Worm (Caenorhabditis elegans): ENCODE results near the gene K11G12.6.

K11G12.6 gene

DNA sequence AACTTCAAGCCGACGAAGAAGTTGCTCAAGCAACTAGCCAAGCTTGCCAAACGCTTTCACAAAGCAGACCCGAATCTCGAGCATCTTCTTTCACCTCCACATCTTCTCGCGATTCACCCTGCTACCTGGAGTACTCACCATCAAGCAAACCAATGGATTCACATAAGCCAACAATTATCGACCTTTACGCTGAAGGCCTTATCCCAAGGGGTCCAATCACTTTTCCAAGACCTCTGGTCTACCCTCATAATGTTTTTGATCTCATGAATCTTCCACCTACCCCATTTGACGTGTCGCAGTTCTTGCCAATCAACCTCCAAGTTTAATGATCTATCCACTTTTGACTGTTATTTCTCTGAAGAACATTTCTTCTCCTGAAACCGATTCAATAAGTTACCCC lies 13.9 kb upstream of the K11G12.6 start:
- TF ChIP-seq eor-1 (tag; optimal IDR thresholded peaks at IDR 0.05) (no peak), ama-1 (optimal IDR thresholded peaks at IDR 0.05) (peak; percentile 91)

DNA sequence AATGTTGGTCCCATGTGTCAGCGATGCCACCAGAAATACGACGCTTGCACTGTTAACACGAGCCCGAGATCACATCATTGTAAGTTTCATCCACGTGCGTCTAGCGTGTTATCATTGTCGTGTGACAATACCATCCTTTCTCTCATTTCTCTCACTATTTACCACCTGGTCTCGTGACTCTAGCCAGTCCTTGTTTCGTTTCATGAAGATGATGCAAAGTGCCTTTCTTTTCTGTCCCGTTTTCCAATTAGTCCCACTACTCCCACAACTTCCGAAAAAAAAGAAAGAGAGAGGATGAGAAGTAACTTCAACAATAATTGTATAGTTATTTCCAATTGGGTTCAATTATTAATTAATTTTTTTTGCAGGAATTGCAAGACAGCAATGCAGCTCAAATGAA lies 13.4 kb upstream of the K11G12.6 start:
- peak; percentile 86 for TF ChIP-seq mml-1 (tag; optimal IDR thresholded peaks at IDR 0.05)
- TF ChIP-seq pqm-1 (tag; optimal IDR thresholded peaks at IDR 0.05) = peak; percentile 60
- TF ChIP-seq nfya-1 (tag; optimal IDR thresholded peaks at IDR 0.05; ENCODE audit: insufficient read depth) = peak; percentile 68
- TF ChIP-seq ztf-4 (tag; optimal IDR thresholded peaks at IDR 0.05) = no peak
- peak in 1 of 3 experiments; percentile 33 for TF ChIP-seq elt-3 (tag; optimal IDR thresholded peaks at IDR 0.05)
- peak; percentile 74 for TF ChIP-seq egl-27 (tag; optimal IDR thresholded peaks at IDR 0.05)
- no peak for TF ChIP-seq fkh-2 (tag; optimal IDR thresholded peaks at IDR 0.05)
- peak; percentile 84 for TF ChIP-seq jun-1 (tag; optimal IDR thresholded peaks at IDR 0.05)
- TF ChIP-seq nhr-25 (tag; optimal IDR thresholded peaks at IDR 0.05) = peak; percentile 78
- no peak for TF ChIP-seq ceh-16 (tag; optimal IDR thresholded peaks at IDR 0.05)
- peak; percentile 69 for TF ChIP-seq nhr-23 (tag; optimal IDR thresholded peaks at IDR 0.05)
- TF ChIP-seq ama-1 (optimal IDR thresholded peaks at IDR 0.05) = peak; percentile 74
- TF ChIP-seq fkh-10 (GFP tag; optimal IDR thresholded peaks at IDR 0.05) = no peak
- TF ChIP-seq elt-2 (tag; optimal IDR thresholded peaks at IDR 0.05) = peak; percentile 61
- TF ChIP-seq pha-4 (tag; optimal IDR thresholded peaks at IDR 0.05) = peak; percentile 75
- peak; percentile 100 for TF ChIP-seq mdl-1 (tag; optimal IDR thresholded peaks at IDR 0.05)
- TF ChIP-seq skn-1 (tag; optimal IDR thresholded peaks at IDR 0.05) = no peak
- no peak for TF ChIP-seq elt-1 (tag; optimal IDR thresholded peaks at IDR 0.05)
- TF ChIP-seq lin-15B (tag; optimal IDR thresholded peaks at IDR 0.05) = no peak

DNA sequence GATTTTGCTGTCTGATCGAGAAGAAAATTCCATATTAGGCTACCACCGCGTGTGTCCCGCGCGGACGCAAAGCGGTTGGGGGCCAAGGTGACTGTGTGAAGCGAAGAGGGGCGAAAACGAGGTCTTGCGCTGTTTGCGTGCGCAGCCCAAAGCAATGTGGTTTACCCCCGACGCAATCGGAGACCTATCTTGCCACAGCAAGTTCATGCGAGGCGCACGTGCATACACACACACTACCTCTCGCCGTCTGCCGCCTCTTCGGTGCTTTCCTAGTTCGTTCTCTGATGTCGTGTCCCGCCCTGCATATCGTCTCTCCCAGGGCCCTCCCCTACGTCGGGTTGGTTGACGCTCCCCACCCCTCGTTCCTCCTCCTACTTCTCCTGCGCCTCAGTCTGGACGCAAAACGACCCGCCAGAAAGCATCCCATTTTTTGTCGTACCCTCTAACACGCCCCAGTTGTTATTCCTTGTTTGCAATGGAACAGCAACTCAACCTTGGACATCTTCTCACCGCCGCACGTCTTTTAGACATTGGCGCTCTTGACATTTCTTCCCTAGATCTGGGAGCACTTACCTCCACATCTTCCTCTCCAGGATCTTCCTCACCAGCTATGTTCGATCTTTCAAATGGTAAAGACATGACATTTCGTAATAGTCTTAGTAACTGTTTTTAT lies 12.7 kb upstream of the K11G12.6 start, which contains the start of gene mdl-1:
mdl-1 (plus strand) TSS at position 341 of the 673 bp plus-strand sequence.
- TF ChIP-seq nhr-237 (tag; optimal IDR thresholded peaks at IDR 0.05) (no peak), pha-4 (tag; optimal IDR thresholded peaks at IDR 0.05) (peak; percentile 94), mdl-1 (tag; optimal IDR thresholded peaks at IDR 0.05) (peak; percentile 100), fkh-2 (tag; optimal IDR thresholded peaks at IDR 0.05) (no peak), aly-2 (tag; optimal IDR thresholded peaks at IDR 0.05) (no peak), daf-12 (tag; optimal IDR thresholded peaks at IDR 0.05) (no peak), jun-1 (tag; optimal IDR thresholded peaks at IDR 0.05) (peak; percentile 81), ceh-28 (tag; optimal IDR thresholded peaks at IDR 0.05) (peak; percentile 56), egl-5 (tag; optimal IDR thresholded peaks at IDR 0.05) (no peak), eor-1 (tag; optimal IDR thresholded peaks at IDR 0.05) (peak in 1 of 2 experiments; percentile 68), ceh-16 (tag; optimal IDR thresholded peaks at IDR 0.05) (no peak), tbx-2 (tag; optimal IDR thresholded peaks at IDR 0.05) (peak; percentile 48), ztf-4 (tag; optimal IDR thresholded peaks at IDR 0.05) (peak; percentile 74), hmg-11 (tag; optimal IDR thresholded peaks at IDR 0.05) (peak; percentile 74), lsy-12 (tag; optimal IDR thresholded peaks at IDR 0.05) (peak; percentile 88), nhr-43 (tag; optimal IDR thresholded peaks at IDR 0.05; ENCODE audit: poor library complexity, severe bottlenecking) (peak; percentile 86), ZK546.5 (tag; optimal IDR thresholded peaks at IDR 0.05) (no peak), sea-2 (GFP tag; optimal IDR thresholded peaks at IDR 0.05) (peak; percentile 63), nhr-28 (tag; optimal IDR thresholded peaks at IDR 0.05) (no peak), ztf-11 (tag; optimal IDR thresholded peaks at IDR 0.05) (no peak), mml-1 (tag; optimal IDR thresholded peaks at IDR 0.05) (peak; percentile 99), nhr-67 (tag; optimal IDR thresholded peaks at IDR 0.05) (no peak), elt-3 (tag; optimal IDR thresholded peaks at IDR 0.05) (no peak), nhr-12 (tag; optimal IDR thresholded peaks at IDR 0.05) (no peak), elt-2 (tag; optimal IDR thresholded peaks at IDR 0.05) (peak; percentile 87), zag-1 (tag; optimal IDR thresholded peaks at IDR 0.05) (no peak), skn-1 (tag; optimal IDR thresholded peaks at IDR 0.05) (peak; percentile 40), nhr-25 (tag; optimal IDR thresholded peaks at IDR 0.05) (peak; percentile 95), unc-39 (tag; optimal IDR thresholded peaks at IDR 0.05) (no peak), nfya-1 (tag; optimal IDR thresholded peaks at IDR 0.05; ENCODE audit: insufficient read depth) (peak; percentile 96), fos-1 (tag; optimal IDR thresholded peaks at IDR 0.05) (peak; percentile 27), elt-1 (tag; optimal IDR thresholded peaks at IDR 0.05) (peak; percentile 81), ceh-9 (tag; optimal IDR thresholded peaks at IDR 0.05) (no peak), nhr-23 (tag; optimal IDR thresholded peaks at IDR 0.05) (peak; percentile 95), fkh-10 (GFP tag; optimal IDR thresholded peaks at IDR 0.05) (peak; percentile 20), nhr-76 (tag; optimal IDR thresholded peaks at IDR 0.05) (no peak), ceh-82 (tag; optimal IDR thresholded peaks at IDR 0.05) (no peak), lin-15B (tag; optimal IDR thresholded peaks at IDR 0.05) (peak; percentile 26), nhr-11 (tag; optimal IDR thresholded peaks at IDR 0.05) (peak; percentile 67), unc-62 (GFP tag; optimal IDR thresholded peaks at IDR 0.05) (peak; percentile 74), lin-39 (tag; optimal IDR thresholded peaks at IDR 0.05) (peak; percentile 95), ama-1 (optimal IDR thresholded peaks at IDR 0.05) (peak; percentile 95), R02D3.7 (tag; optimal IDR thresholded peaks at IDR 0.05) (peak; percentile 40), egl-27 (tag; optimal IDR thresholded peaks at IDR 0.05) (peak; percentile 95), pqm-1 (tag; optimal IDR thresholded peaks at IDR 0.05) (peak; percentile 82), nhr-77 (tag; optimal IDR thresholded peaks at IDR 0.05) (no peak)
